Worm (Caenorhabditis elegans) whole organism, L2 larva: Measurements from ENCODE around the gene F47B8.2.

ENCODE experiments used
- C34F6.9 ChIP-seq: fragments of 150-350 bp; optimal IDR thresholded peaks from 2 replicates; lab custom pipeline; 2014; ENCODE audit warnings: missing biosample characterization, missing genetic modification characterization
- egl-27 ChIP-seq: sonication (generic microtip); optimal IDR thresholded peaks from 3 replicates; lab custom pipeline; 2017; ENCODE audit warnings: missing biosample characterization, missing genetic modification reagents, missing genetic modification characterization
- elt-1 ChIP-seq: fragments of 150-350 bp; optimal IDR thresholded peaks from 2 replicates; lab custom pipeline; 2014; ENCODE audit warnings: missing biosample characterization, missing genetic modification characterization
- lin-39 ChIP-seq: fragments of 150-350 bp; optimal IDR thresholded peaks from 2 replicates; lab custom pipeline; 2014; ENCODE audit warnings: missing biosample characterization, missing genetic modification reagents, missing genetic modification characterization
- nhr-11 ChIP-seq: fragments of 150-350 bp; optimal IDR thresholded peaks from 2 replicates; lab custom pipeline; 2014; ENCODE audit warnings: missing biosample characterization, missing genetic modification characterization
- nhr-12 ChIP-seq: fragments of 150-350 bp; optimal IDR thresholded peaks from 2 replicates; lab custom pipeline; 2014; ENCODE audit warnings: missing biosample characterization, missing genetic modification characterization
- nhr-23 ChIP-seq: fragments of 150-350 bp; optimal IDR thresholded peaks from 2 replicates; lab custom pipeline; 2014; ENCODE audit warnings: missing biosample characterization, missing genetic modification reagents, missing genetic modification characterization
- nhr-237 ChIP-seq: fragments of 150-350 bp; optimal IDR thresholded peaks from 2 replicates; lab custom pipeline; 2014; ENCODE audit warnings: missing biosample characterization, missing genetic modification characterization
- skn-1 ChIP-seq: sonication (generic microtip); optimal IDR thresholded peaks from 2 replicates; lab custom pipeline; 2017; ENCODE audit warnings: missing biosample characterization, missing genetic modification characterization
- snpc-4 ChIP-seq: fragments of 150-350 bp; optimal IDR thresholded peaks from 2 replicates; lab custom pipeline; 2014; ENCODE audit warnings: missing biosample characterization, missing genetic modification characterization
- unc-62 ChIP-seq: fragments of 150-350 bp; optimal IDR thresholded peaks from 2 replicates; lab custom pipeline; 2014; ENCODE audit warnings: missing biosample characterization, missing genetic modification reagents, missing genetic modification characterization
- zag-1 ChIP-seq: fragments of 150-350 bp; optimal IDR thresholded peaks from 2 replicates; lab custom pipeline; 2014; ENCODE audit warnings: missing biosample characterization, missing genetic modification characterization

- TF ChIP-seq unc-62 (GFP tag; lab: Kevin White, UChicago) (no peak), skn-1 (no peak), nhr-237 (tag; lab: Kevin White, UChicago) (no peak), nhr-12 (tag; lab: Kevin White, UChicago) (no peak), snpc-4 (tag; lab: Kevin White, UChicago) (peak; percentile 87), lin-39 (tag; lab: Kevin White, UChicago) (no peak), egl-27 (peak; percentile 40), nhr-23 (tag; lab: Kevin White, UChicago) (no peak), zag-1 (tag; lab: Kevin White, UChicago) (peak; percentile 87), nhr-11 (peak; percentile 49), C34F6.9 (peak; percentile 90), elt-1 (tag; lab: Kevin White, UChicago) (no peak)
Observed at ce11 chrV:14350949-14351348, 34.5 kb upstream of the F47B8.2 start.
